Fruit fly (Drosophila melanogaster): ENCODE results near the gene CG42762.

dm6 chr2L:8171544-8171943, 27.7 kb upstream of the CG42762 start:
- TF ChIP-seq Ets97D (GFP tag; optimal IDR thresholded peaks at IDR 0.05), result no peak
- TF ChIP-seq CG12155 (GFP tag; optimal IDR thresholded peaks at IDR 0.05), result no peak
- TF ChIP-seq MESR4 (GFP tag; optimal IDR thresholded peaks at IDR 0.05), result no peak
- TF ChIP-seq CG10565 (GFP tag; optimal IDR thresholded peaks at IDR 0.05), result no peak
- TF ChIP-seq chm (GFP tag; IDR thresholded peaks at IDR 0.05), result no peak
- no peak for TF ChIP-seq corto (GFP tag; optimal IDR thresholded peaks at IDR 0.05)
- TF ChIP-seq CG43689 (GFP tag; IDR thresholded peaks at IDR 0.05), result no peak
- TF ChIP-seq HLH54F (GFP tag; optimal IDR thresholded peaks at IDR 0.05), result no peak
- no peak for TF ChIP-seq run (tag; optimal IDR thresholded peaks at IDR 0.05)
- TF ChIP-seq sens (GFP tag), result no peak
- no peak for TF ChIP-seq CG17802 (tag; optimal IDR thresholded peaks at IDR 0.05)
- TF ChIP-seq Adf1 (GFP tag; IDR thresholded peaks at IDR 0.05), result peak; percentile 12; the same call in 1 of the 2 replicates
